Fruit fly (Drosophila melanogaster): Measurements from ENCODE around the gene CG31624.

CG31624 gene

dm6 chr2L:21149053-21149452 is 51.1 kb downstream of the CG31624 start:
- TF ChIP-seq CG3919 (GFP tag; optimal IDR thresholded peaks at IDR 0.05), result no peak
- no peak for TF ChIP-seq CG6808 (GFP tag; optimal IDR thresholded peaks at IDR 0.05)
- no peak for TF ChIP-seq eg (GFP tag; IDR thresholded peaks at IDR 0.05)
- no peak for TF ChIP-seq CG6276 (GFP tag; optimal IDR thresholded peaks at IDR 0.05)
- no peak for TF ChIP-seq vri (GFP tag; optimal IDR thresholded peaks at IDR 0.05)
- TF ChIP-seq CG15336 (GFP tag; IDR thresholded peaks at IDR 0.05), result peak; percentile 71
- TF ChIP-seq dac (GFP tag; optimal IDR thresholded peaks at IDR 0.05), result no peak
- TF ChIP-seq CG8119 (GFP tag; IDR thresholded peaks at IDR 0.05), result no peak; the same call in 2 of the 3 replicates
- TF ChIP-seq CG10669 (GFP tag; optimal IDR thresholded peaks at IDR 0.05), result no peak
- peak; percentile 20 for TF ChIP-seq acj6 (GFP tag; optimal IDR thresholded peaks at IDR 0.05)
- TF ChIP-seq CG8319 (GFP tag; optimal IDR thresholded peaks at IDR 0.05), result no peak
- TF ChIP-seq svp (GFP tag), result no peak
- TF ChIP-seq CG11762 (GFP tag; optimal IDR thresholded peaks at IDR 0.05; ENCODE audit: insufficient read depth), result no peak
- TF ChIP-seq Gug (GFP tag; IDR thresholded peaks at IDR 0.05), result no peak
- TF ChIP-seq cyc (GFP tag; optimal IDR thresholded peaks at IDR 0.05), result peak; percentile 16
- TF ChIP-seq CG31627 (GFP tag; optimal IDR thresholded peaks at IDR 0.05), result peak; percentile 27
- no peak for TF ChIP-seq Blimp-1 (GFP tag; optimal IDR thresholded peaks at IDR 0.05)
- peak; percentile 53 for TF ChIP-seq Ets96B (tag; optimal IDR thresholded peaks at IDR 0.05)
- TF ChIP-seq esn (GFP tag; optimal IDR thresholded peaks at IDR 0.05), result peak; percentile 43
- no peak for TF ChIP-seq CG32006 (GFP tag; optimal IDR thresholded peaks at IDR 0.05)
- no peak for TF ChIP-seq Sox102F (GFP tag; optimal IDR thresholded peaks at IDR 0.05)
- TF ChIP-seq Smox (GFP tag; optimal IDR thresholded peaks at IDR 0.05), result no peak
- no peak for TF ChIP-seq Met (GFP tag; optimal IDR thresholded peaks at IDR 0.05)
- peak; percentile 71; the same call in 2 of the 3 replicates for TF ChIP-seq CG6163 (GFP tag; IDR thresholded peaks at IDR 0.05)
- TF ChIP-seq Eip78C (GFP tag), result no peak
- TF ChIP-seq Ets21C (GFP tag; optimal IDR thresholded peaks at IDR 0.05), result no peak
- no peak for TF ChIP-seq fkh (GFP tag; optimal IDR thresholded peaks at IDR 0.05)
- TF ChIP-seq CG3032 (tag; optimal IDR thresholded peaks at IDR 0.05), result peak; percentile 35
- TF ChIP-seq Eip75B (GFP tag; optimal IDR thresholded peaks at IDR 0.05), result no peak
- no peak for TF ChIP-seq spab (GFP tag; optimal IDR thresholded peaks at IDR 0.05)
- no peak for TF ChIP-seq CG7368 (GFP tag; optimal IDR thresholded peaks at IDR 0.05)
- TF ChIP-seq Sox15 (GFP tag; optimal IDR thresholded peaks at IDR 0.05), result no peak
- TF ChIP-seq Lpt (GFP tag; optimal IDR thresholded peaks at IDR 0.05), result no peak
- no peak for TF ChIP-seq fd85E (GFP tag; optimal IDR thresholded peaks at IDR 0.05)
- no peak for TF ChIP-seq CG8632 (GFP tag; optimal IDR thresholded peaks at IDR 0.05)
- peak; percentile 40 for TF ChIP-seq CG10631 (GFP tag; optimal IDR thresholded peaks at IDR 0.05)
- no peak for TF ChIP-seq pdm3 (GFP tag; optimal IDR thresholded peaks at IDR 0.05)
- TF ChIP-seq OdsH (GFP tag; optimal IDR thresholded peaks at IDR 0.05), result no peak
- no peak for TF ChIP-seq achi (GFP tag; optimal IDR thresholded peaks at IDR 0.05)
- TF ChIP-seq Hr4 (GFP tag; optimal IDR thresholded peaks at IDR 0.05), result no peak
- no peak for TF ChIP-seq Hr39 (GFP tag; optimal IDR thresholded peaks at IDR 0.05)
- TF ChIP-seq CG4318 (GFP tag; optimal IDR thresholded peaks at IDR 0.05), result no peak
- TF ChIP-seq CG34406 (GFP tag; optimal IDR thresholded peaks at IDR 0.05), result no peak
- no peak for TF ChIP-seq net (GFP tag; optimal IDR thresholded peaks at IDR 0.05)
- no peak for TF ChIP-seq CG6792 (GFP tag; optimal IDR thresholded peaks at IDR 0.05)
- no peak for TF ChIP-seq fd59A (GFP tag; optimal IDR thresholded peaks at IDR 0.05)
- no peak for TF ChIP-seq dsx (GFP tag; optimal IDR thresholded peaks at IDR 0.05; ENCODE audit: poor library complexity, severe bottlenecking)
- TF ChIP-seq CG6854 (GFP tag; optimal IDR thresholded peaks at IDR 0.05), result no peak
- no peak for TF ChIP-seq salr (GFP tag; optimal IDR thresholded peaks at IDR 0.05)
- TF ChIP-seq CG9139 (GFP tag; optimal IDR thresholded peaks at IDR 0.05), result no peak
- no peak for TF ChIP-seq Sox14 (GFP tag; optimal IDR thresholded peaks at IDR 0.05)
- TF ChIP-seq topi (GFP tag; optimal IDR thresholded peaks at IDR 0.05), result peak; percentile 33
- peak; percentile 35 for TF ChIP-seq lz (GFP tag; optimal IDR thresholded peaks at IDR 0.05)
- TF ChIP-seq Hr38 (GFP tag; optimal IDR thresholded peaks at IDR 0.05), result no peak
